Worm (Caenorhabditis elegans): Measurements from ENCODE around the gene mrps-7.

mrps-7 gene

DNA sequence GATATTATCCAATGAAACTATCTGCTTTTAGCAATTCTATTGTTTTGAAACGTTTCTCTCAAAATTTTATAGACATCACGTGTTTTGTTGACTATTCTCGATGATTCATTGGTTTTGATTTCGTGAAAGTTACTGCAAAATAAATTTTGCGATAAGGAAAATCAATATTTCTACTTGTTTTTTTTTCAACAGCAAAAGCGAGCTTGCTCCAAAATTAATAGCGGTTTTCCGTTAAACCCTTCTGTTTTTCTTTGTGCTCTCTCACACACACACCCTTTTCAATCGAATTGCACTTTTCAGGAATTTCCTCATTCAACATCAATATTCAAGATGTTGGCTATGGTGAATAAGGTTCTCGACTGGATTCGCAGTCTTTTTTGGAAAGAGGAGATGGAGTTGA is 30.3 kb upstream of the mrps-7 start, which contains the start of gene arl-8:
arl-8 (plus strand) TSS at position 301 of the 400 bp plus-strand sequence.
- TF ChIP-seq nhr-76 (tag; optimal IDR thresholded peaks at IDR 0.05) (no peak), hlh-1 (tag; optimal IDR thresholded peaks at IDR 0.05) (no peak), snpc-4 (tag; optimal IDR thresholded peaks at IDR 0.05) (no peak), ceh-39 (tag; optimal IDR thresholded peaks at IDR 0.05) (no peak), lin-13 (tag; optimal IDR thresholded peaks at IDR 0.05) (no peak), sptf-1 (tag; optimal IDR thresholded peaks at IDR 0.05) (no peak), ham-2 (GFP tag; optimal IDR thresholded peaks at IDR 0.05) (no peak), mab-5 (tag; optimal IDR thresholded peaks at IDR 0.05) (no peak), tbx-8 (GFP tag; optimal IDR thresholded peaks at IDR 0.05) (no peak), unc-120 (tag; optimal IDR thresholded peaks at IDR 0.05; ENCODE audit: poor library complexity, severe bottlenecking) (no peak), sem-2 (GFP tag; optimal IDR thresholded peaks at IDR 0.05) (no peak), mls-2 (tag; optimal IDR thresholded peaks at IDR 0.05) (no peak), elt-1 (tag; optimal IDR thresholded peaks at IDR 0.05; ENCODE audit: borderline replicate concordance, insufficient read depth) (no peak), lsy-2 (tag; optimal IDR thresholded peaks at IDR 0.05) (no peak), nhr-12 (tag; optimal IDR thresholded peaks at IDR 0.05) (no peak), elt-3 (tag; optimal IDR thresholded peaks at IDR 0.05) (no peak), unc-39 (tag; optimal IDR thresholded peaks at IDR 0.05) (no peak)

DNA sequence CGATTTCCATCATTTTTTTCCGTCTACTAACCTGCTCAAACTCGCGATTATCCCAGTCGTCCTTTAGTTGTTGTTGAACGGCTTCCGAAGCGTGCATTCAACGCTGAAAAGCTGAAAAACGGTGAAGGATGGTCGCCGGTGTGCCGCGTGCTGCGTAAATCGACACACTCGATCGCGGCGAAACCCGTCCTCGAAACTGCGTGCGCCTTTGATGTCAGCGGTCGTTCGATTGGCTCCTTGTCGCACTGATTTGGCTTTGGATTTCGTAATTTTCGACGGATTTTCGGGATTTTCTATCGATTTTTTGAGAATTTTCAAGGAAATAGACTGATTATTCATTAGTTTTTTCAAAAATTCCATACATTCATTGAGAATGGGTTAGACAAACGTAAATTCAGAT is 29.8 kb upstream of the mrps-7 start, which contains the start of the genes Y57G11C.1147 and nuo-3:
Y57G11C.1147 (minus strand) TSS at position 161 of the 400 bp plus-strand sequence.
nuo-3 (minus strand) TSS at position 191 of the 400 bp plus-strand sequence.
- TF ChIP-seq blmp-1 (tag; optimal IDR thresholded peaks at IDR 0.05) (no peak), unc-62 (GFP tag; optimal IDR thresholded peaks at IDR 0.05) (no peak), ham-2 (GFP tag; optimal IDR thresholded peaks at IDR 0.05) (no peak), mab-5 (tag; optimal IDR thresholded peaks at IDR 0.05) (no peak), nhr-2 (tag; optimal IDR thresholded peaks at IDR 0.05) (no peak), lsy-2 (tag; optimal IDR thresholded peaks at IDR 0.05) (no peak), cnd-1 (tag; optimal IDR thresholded peaks at IDR 0.05) (no peak), drap-1 (GFP tag; optimal IDR thresholded peaks at IDR 0.05) (no peak), lin-13 (tag; optimal IDR thresholded peaks at IDR 0.05) (no peak), bed-3 (GFP tag; optimal IDR thresholded peaks at IDR 0.05) (no peak), ceh-43 (GFP tag; optimal IDR thresholded peaks at IDR 0.05) (no peak)

DNA sequence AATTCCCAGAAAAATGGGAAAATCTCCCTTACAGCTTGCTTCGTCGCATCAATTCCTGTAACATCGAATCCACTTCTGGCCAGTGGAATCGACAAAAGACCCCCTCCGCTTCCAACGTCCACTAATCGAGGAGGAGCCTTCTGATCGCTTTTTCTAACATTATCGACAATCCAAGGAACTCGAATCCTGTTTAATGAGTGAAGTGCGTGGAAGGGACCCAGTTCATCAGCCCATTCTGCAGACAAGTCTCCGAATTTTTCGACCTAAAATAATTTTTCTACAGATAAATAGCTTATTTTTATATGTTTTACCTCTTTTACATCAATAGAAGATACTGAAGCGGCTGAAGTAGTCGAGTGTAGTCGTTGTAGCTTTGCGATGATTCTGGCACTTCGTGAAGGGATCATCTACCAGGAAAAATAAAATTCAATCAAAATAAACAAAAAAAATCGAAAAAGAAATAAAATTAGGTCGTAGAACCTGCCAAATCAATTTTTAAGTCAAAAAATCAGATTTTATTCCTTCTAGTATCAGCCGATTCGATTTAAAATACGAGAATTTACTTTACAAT is 28.5 kb upstream of the mrps-7 start, which contains the start of gene coq-3:
coq-3 (minus strand) TSS at position 407 of the 571 bp plus-strand sequence.
- TF ChIP-seq mls-2 (tag; optimal IDR thresholded peaks at IDR 0.05) (no peak), M03D4.4 (tag; optimal IDR thresholded peaks at IDR 0.05) (no peak), sem-2 (GFP tag; optimal IDR thresholded peaks at IDR 0.05) (no peak), nhr-12 (tag; optimal IDR thresholded peaks at IDR 0.05) (no peak), mab-5 (tag; optimal IDR thresholded peaks at IDR 0.05) (no peak), tbx-8 (GFP tag; optimal IDR thresholded peaks at IDR 0.05) (no peak), blmp-1 (tag; optimal IDR thresholded peaks at IDR 0.05) (no peak), elt-3 (tag; optimal IDR thresholded peaks at IDR 0.05) (no peak), nhr-2 (tag; optimal IDR thresholded peaks at IDR 0.05) (no peak), drap-1 (GFP tag; optimal IDR thresholded peaks at IDR 0.05) (no peak)

DNA sequence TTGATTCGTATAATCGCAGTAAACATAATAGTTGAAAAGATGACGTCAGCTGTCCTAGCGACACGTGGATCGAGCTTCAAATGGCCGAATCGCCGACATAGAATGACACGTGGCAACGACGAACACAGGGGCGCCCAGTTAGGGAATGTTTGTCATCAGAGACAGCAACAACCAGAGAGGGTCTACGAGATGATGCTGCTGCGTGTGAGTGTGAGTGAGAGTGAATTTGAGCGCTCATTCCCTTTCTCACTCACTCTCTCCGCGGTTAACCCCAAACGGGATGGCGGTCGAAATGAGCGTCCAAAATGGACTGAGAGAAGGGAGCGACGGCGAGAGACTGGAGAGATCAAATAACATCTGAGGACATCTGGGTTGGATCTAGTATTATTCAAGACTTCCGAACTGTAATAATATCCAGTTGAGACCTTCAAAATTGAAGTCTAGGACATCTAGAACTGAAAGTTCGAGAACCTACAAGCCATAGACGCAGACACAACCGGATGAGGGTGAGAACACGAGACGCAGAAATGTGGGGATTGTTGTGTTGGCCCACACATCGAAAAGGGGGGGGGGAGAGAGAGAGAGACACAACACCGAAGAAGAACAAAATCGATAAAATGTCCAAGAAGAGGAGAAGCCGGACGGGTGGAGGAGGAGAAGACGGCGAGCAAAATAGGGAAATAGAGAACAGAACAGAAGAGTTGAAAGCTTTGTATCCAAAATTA is 26.5 kb upstream of the mrps-7 start:
- no peak for TF ChIP-seq drap-1 (GFP tag; optimal IDR thresholded peaks at IDR 0.05)
- TF ChIP-seq ceh-39 (tag; optimal IDR thresholded peaks at IDR 0.05) = peak; percentile 75
- TF ChIP-seq ceh-83 (GFP tag; optimal IDR thresholded peaks at IDR 0.05) = no peak
- no peak for TF ChIP-seq tbx-8 (GFP tag; optimal IDR thresholded peaks at IDR 0.05)
- TF ChIP-seq mab-5 (tag; optimal IDR thresholded peaks at IDR 0.05) = no peak
- TF ChIP-seq unc-62 (GFP tag; optimal IDR thresholded peaks at IDR 0.05) = no peak
- TF ChIP-seq flh-1 (GFP tag; optimal IDR thresholded peaks at IDR 0.05) = no peak
- peak; percentile 1 for TF ChIP-seq nhr-237 (tag; optimal IDR thresholded peaks at IDR 0.05)
- no peak for TF ChIP-seq snpc-4 (tag; optimal IDR thresholded peaks at IDR 0.05)
- TF ChIP-seq ham-2 (GFP tag; optimal IDR thresholded peaks at IDR 0.05) = peak; percentile 48
- peak; percentile 41 for TF ChIP-seq lsy-2 (tag; optimal IDR thresholded peaks at IDR 0.05)
- TF ChIP-seq hlh-1 (tag; optimal IDR thresholded peaks at IDR 0.05) = no peak
- TF ChIP-seq mep-1 (tag; optimal IDR thresholded peaks at IDR 0.05) = peak; percentile 6
- no peak for TF ChIP-seq cnd-1 (tag; optimal IDR thresholded peaks at IDR 0.05)
- no peak for TF ChIP-seq unc-39 (tag; optimal IDR thresholded peaks at IDR 0.05)
- TF ChIP-seq unc-120 (tag; optimal IDR thresholded peaks at IDR 0.05; ENCODE audit: poor library complexity, severe bottlenecking) = peak; percentile 43
- TF ChIP-seq lin-32 (GFP tag; optimal IDR thresholded peaks at IDR 0.05) = no peak
- peak; percentile 94 for TF ChIP-seq blmp-1 (tag; optimal IDR thresholded peaks at IDR 0.05)
- no peak for TF ChIP-seq nhr-2 (tag; optimal IDR thresholded peaks at IDR 0.05)
- no peak for TF ChIP-seq nhr-76 (tag; optimal IDR thresholded peaks at IDR 0.05)
- peak; percentile 51 for TF ChIP-seq ces-1 (GFP tag; optimal IDR thresholded peaks at IDR 0.05)
- TF ChIP-seq pha-4 (tag; optimal IDR thresholded peaks at IDR 0.05) = no peak
- peak; percentile 13 for TF ChIP-seq lin-13 (tag; optimal IDR thresholded peaks at IDR 0.05)
- no peak for TF ChIP-seq bed-3 (GFP tag; optimal IDR thresholded peaks at IDR 0.05)
- TF ChIP-seq nhr-28 (tag; optimal IDR thresholded peaks at IDR 0.05) = no peak
- TF ChIP-seq sptf-1 (tag; optimal IDR thresholded peaks at IDR 0.05) = peak; percentile 32
- TF ChIP-seq ztf-11 (tag; optimal IDR thresholded peaks at IDR 0.05) = peak; percentile 14
- TF ChIP-seq M03D4.4 (tag; optimal IDR thresholded peaks at IDR 0.05) = no peak
- TF ChIP-seq zip-8 (tag; optimal IDR thresholded peaks at IDR 0.05) = no peak
- TF ChIP-seq mls-2 (tag; optimal IDR thresholded peaks at IDR 0.05) = peak; percentile 44
- no peak for TF ChIP-seq elt-1 (tag; optimal IDR thresholded peaks at IDR 0.05; ENCODE audit: borderline replicate concordance, insufficient read depth)
- TF ChIP-seq sem-2 (GFP tag; optimal IDR thresholded peaks at IDR 0.05) = no peak
- no peak for TF ChIP-seq elt-3 (tag; optimal IDR thresholded peaks at IDR 0.05)
- TF ChIP-seq nhr-12 (tag; optimal IDR thresholded peaks at IDR 0.05) = no peak
- TF ChIP-seq ceh-43 (GFP tag; optimal IDR thresholded peaks at IDR 0.05) = peak; percentile 14

All from whole organism, mixed stage, embryonic.